Worm (Caenorhabditis elegans) whole organism, L4 larva: Measurements from ENCODE around the gene K08E4.3.
A peak's percentile ranks its signal among the peaks of the same experiment; 100 is the strongest.

Experiments
- ceh-28 ChIP-seq: fragments of 150-350 bp; optimal IDR thresholded peaks from 2 replicates; lab custom pipeline; 2014; ENCODE audit warnings: missing biosample characterization, missing genetic modification reagents, missing genetic modification characterization
- dve-1 ChIP-seq: sonication (generic microtip); optimal IDR thresholded peaks from 2 replicates; lab custom pipeline; 2017; ENCODE audit warnings: antibody characterized with exemption, mild to moderate bottlenecking, missing genetic modification characterization, missing compliant biosample characterization; ENCODE audit not compliant: insufficient read depth
- pha-4 ChIP-seq, 2 experiments: fragments of 150-350 bp in 1 of 2; fragments of 200-800 bp in 1 of 2; sonication (Bioruptor generic) in 1 of 2; IDR thresholded peaks in 1 of 2; optimal IDR thresholded peaks in 1 of 2; 2 replicates each; pipeline versions ENCODE4 v1.3.6 to Lab custom; 2014 to 2022; ENCODE audit warnings: missing genetic modification characterization in 2 of 2, missing genetic modification reagents in 2 of 2, missing biosample characterization in 1 of 2, missing compliant biosample characterization in 1 of 2
- skn-1 ChIP-seq: fragments of 150-350 bp; optimal IDR thresholded peaks from 2 replicates; lab custom pipeline; 2014; ENCODE audit warnings: missing biosample characterization, missing genetic modification characterization
- snpc-4 ChIP-seq: fragments of 150-350 bp; optimal IDR thresholded peaks from 2 replicates; lab custom pipeline; 2014; ENCODE audit warnings: missing biosample characterization, missing genetic modification characterization
- unc-130 ChIP-seq: sonication (generic microtip); optimal IDR thresholded peaks from 2 replicates; lab custom pipeline; 2016; ENCODE audit warnings: missing genetic modification reagents, missing genetic modification characterization, missing compliant biosample characterization
- unc-62 ChIP-seq, 3 experiments: fragments of 150-350 bp in 1 of 3; sonication (generic microtip); optimal IDR thresholded peaks in 2 of 3; peaks in 1 of 3; 1 replicate in 1 of 3; 2 replicates in 2 of 3; lab custom pipeline; 2014 to 2017; ENCODE audit warnings: missing biosample characterization in 3 of 3, missing genetic modification characterization in 3 of 3, missing genetic modification reagents in 3 of 3, missing genotype in 1 of 3
- zag-1 ChIP-seq: fragments of 150-350 bp; optimal IDR thresholded peaks from 2 replicates; lab custom pipeline; 2014; ENCODE audit warnings: missing biosample characterization, missing genetic modification characterization

DNA sequence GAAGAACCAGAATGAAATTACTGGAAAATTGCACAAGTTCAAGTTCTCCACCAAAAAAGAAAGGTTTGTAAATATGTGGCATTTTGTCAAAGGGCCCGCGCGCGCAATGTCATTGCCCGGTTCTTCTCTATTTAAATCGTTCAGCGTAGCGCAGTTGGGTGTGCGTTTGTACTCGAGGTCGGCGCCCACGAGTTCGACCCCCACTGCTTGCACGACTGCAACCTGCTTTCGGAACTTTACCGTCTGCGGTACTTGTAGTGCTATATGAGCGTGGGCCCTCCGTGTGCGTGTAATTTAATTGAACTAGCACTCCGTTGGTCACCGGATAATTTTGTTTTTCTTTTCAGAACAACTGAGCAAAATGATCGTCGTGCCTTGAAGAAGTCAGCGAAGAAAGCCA is 29.0 kb downstream of the K08E4.3 start:
- peak; percentile 71 for TF ChIP-seq unc-130 (GFP tag; lab: Kevin White, UChicago)
- TF ChIP-seq snpc-4 (tag; lab: Kevin White, UChicago), result no peak
- TF ChIP-seq dve-1, result peak; percentile 74
- TF ChIP-seq pha-4 (GFP tag; IDR thresholded peaks at IDR 0.05; lab: Robert Waterston, UW), result peak; percentile 91
- TF ChIP-seq pha-4 (tag; optimal IDR thresholded peaks at IDR 0.05; lab: Kevin White, UChicago), result no peak
- TF ChIP-seq ceh-28 (tag; lab: Kevin White, UChicago), result no peak
- TF ChIP-seq skn-1, result no peak
- TF ChIP-seq zag-1 (tag; lab: Kevin White, UChicago), result no peak
- no peak for TF ChIP-seq unc-62 (GFP tag; optimal IDR thresholded peaks at IDR 0.05 in 1 of 2; lab: Kevin White, UChicago)
- no peak for TF ChIP-seq unc-62 (tag; optimal IDR thresholded peaks at IDR 0.05; lab: Kevin White, UChicago)
